Worm (Caenorhabditis elegans) whole organism, L1 larva: ENCODE data around the gene smoc-1.
A peak's percentile ranks its signal among the peaks of the same experiment; 100 is the strongest.

Experiments used
- C04F5.9 ChIP-seq: sonication (generic microtip); optimal IDR thresholded peaks from 2 replicates; lab custom pipeline; 2016; ENCODE audit warnings: missing genetic modification characterization, missing compliant biosample characterization
- C16A3.4 ChIP-seq: fragments of 150-350 bp; optimal IDR thresholded peaks from 2 replicates; lab custom pipeline; 2014; ENCODE audit warnings: missing biosample characterization, missing genetic modification characterization
- C34B4.2 ChIP-seq: sonication (generic microtip); optimal IDR thresholded peaks from 2 replicates; lab custom pipeline; 2017; ENCODE audit warnings: mild to moderate bottlenecking, missing genetic modification characterization, missing compliant biosample characterization
- aha-1 ChIP-seq: fragments of 150-350 bp; optimal IDR thresholded peaks from 2 replicates; lab custom pipeline; 2014; ENCODE audit warnings: missing biosample characterization, missing genetic modification characterization
- blmp-1 ChIP-seq: fragments of 150-350 bp; optimal IDR thresholded peaks from 2 replicates; lab custom pipeline; 2014; ENCODE audit warnings: missing biosample characterization, missing genetic modification characterization
- ceh-8 ChIP-seq: fragments of 200-800 bp; sonication (Bioruptor generic); optimal IDR thresholded peaks from 2 replicates; lab custom pipeline; 2018; ENCODE audit warnings: mild to moderate bottlenecking, missing genetic modification characterization, moderate library complexity, missing compliant biosample characterization
- dsc-1 ChIP-seq: sonication (generic microtip); optimal IDR thresholded peaks from 2 replicates; lab custom pipeline; 2016; ENCODE audit warnings: mild to moderate bottlenecking, missing genetic modification characterization, missing compliant biosample characterization
- efl-1 ChIP-seq, 4 experiments: fragments of 150-350 bp; optimal IDR thresholded peaks in 3 of 4; peaks in 1 of 4; 1 replicate in 1 of 4; 2 replicates in 3 of 4; lab custom pipeline; 2014; ENCODE audit warnings: missing biosample characterization in 2 of 4, missing genetic modification characterization in 2 of 4, missing genetic modification reagents in 2 of 4
- elt-3 ChIP-seq, 6 experiments: fragments of 150-350 bp in 1 of 6; sonication (generic microtip); optimal IDR thresholded peaks; 2 replicates each; lab custom pipeline; 2017 to 2018; ENCODE audit warnings: missing biosample characterization in 6 of 6, missing genetic modification characterization in 6 of 6, inconsistent platforms in 1 of 6
- ets-5 ChIP-seq: fragments of 200-800 bp; sonication (Bioruptor generic); IDR thresholded peaks from 2 replicates; pipeline ENCODE4 v1.3.6; 2022; ENCODE audit warnings: missing genetic modification characterization, missing compliant biosample characterization
- fkh-4 ChIP-seq: sonication (generic microtip); optimal IDR thresholded peaks from 2 replicates; lab custom pipeline; 2016; ENCODE audit warnings: missing compliant biosample characterization, missing genetic modification characterization, borderline replicate concordance
- grh-1 ChIP-seq: fragments of 200-800 bp; sonication (Bioruptor generic); IDR thresholded peaks from 2 replicates; pipeline ENCODE4 v1.3.6; 2022; ENCODE audit warnings: missing genetic modification reagents, missing genetic modification characterization, missing compliant biosample characterization
- hlh-4 ChIP-seq: sonication (generic microtip); optimal IDR thresholded peaks from 2 replicates; lab custom pipeline; 2016; ENCODE audit warnings: mild to moderate bottlenecking, missing genetic modification characterization, missing compliant biosample characterization
- hpl-2 ChIP-seq: fragments of 150-350 bp; optimal IDR thresholded peaks from 2 replicates; lab custom pipeline; 2014; ENCODE audit warnings: missing biosample characterization, missing genetic modification reagents, missing genetic modification characterization
- isw-1 ChIP-seq: fragments of 200-800 bp; sonication (Bioruptor generic); IDR thresholded peaks from 2 replicates; pipeline ENCODE4 v1.3.6; 2022; ENCODE audit warnings: missing genetic modification characterization, missing compliant biosample characterization
- jun-1 ChIP-seq: fragments of 150-350 bp; optimal IDR thresholded peaks from 2 replicates; lab custom pipeline; 2014; ENCODE audit warnings: missing biosample characterization, missing genetic modification reagents, missing genetic modification characterization
- lin-13 ChIP-seq: fragments of 150-350 bp; optimal IDR thresholded peaks from 2 replicates; lab custom pipeline; 2014; ENCODE audit warnings: missing biosample characterization, missing genetic modification reagents, missing genetic modification characterization
- lin-14 ChIP-seq: fragments of 200-800 bp; sonication (Bioruptor generic); optimal IDR thresholded peaks from 2 replicates; lab custom pipeline; 2018; ENCODE audit warnings: mild to moderate bottlenecking, missing genetic modification characterization, moderate library complexity, missing compliant biosample characterization
- lin-35 ChIP-seq, 2 experiments: fragments of 150-350 bp; optimal IDR thresholded peaks; 2 replicates each; lab custom pipeline; 2014; ENCODE audit warnings: missing biosample characterization in 2 of 2, missing genetic modification characterization in 2 of 2, missing genetic modification reagents in 2 of 2
- lir-3 ChIP-seq: sonication (generic microtip); optimal IDR thresholded peaks from 2 replicates; lab custom pipeline; 2016; ENCODE audit warnings: mild to moderate bottlenecking, missing genetic modification characterization, moderate library complexity, missing compliant biosample characterization; ENCODE audit not compliant: poor library complexity
- lsy-2 ChIP-seq, 2 experiments: fragments of 150-350 bp; optimal IDR thresholded peaks; 2 replicates each; lab custom pipeline; 2014; ENCODE audit warnings: missing biosample characterization in 2 of 2, missing genetic modification characterization in 2 of 2
- mab-9 ChIP-seq: fragments of 200-800 bp; sonication (Bioruptor generic); IDR thresholded peaks from 2 replicates; pipeline ENCODE4 v1.3.6; 2022; ENCODE audit warnings: missing genetic modification reagents, missing genetic modification characterization, missing compliant biosample characterization
- nhr-12 ChIP-seq: sonication (generic microtip); optimal IDR thresholded peaks from 2 replicates; lab custom pipeline; 2017; ENCODE audit warnings: missing biosample characterization, missing genetic modification characterization
- nhr-19 ChIP-seq: fragments of 200-800 bp; sonication (Bioruptor generic); conservative IDR thresholded peaks from 2 replicates; pipeline ENCODE4 v1.3.6; 2022; ENCODE audit warnings: missing genetic modification characterization, missing compliant biosample characterization
- nhr-20 ChIP-seq: sonication (generic microtip); optimal IDR thresholded peaks from 2 replicates; lab custom pipeline; 2016; ENCODE audit warnings: mild to moderate bottlenecking, missing genetic modification characterization, missing compliant biosample characterization
- nhr-47 ChIP-seq: sonication (generic microtip); optimal IDR thresholded peaks from 2 replicates; lab custom pipeline; 2016; ENCODE audit warnings: mild to moderate bottlenecking, missing genetic modification characterization, moderate library complexity, missing compliant biosample characterization
- nhr-71 ChIP-seq: sonication (generic microtip); optimal IDR thresholded peaks from 2 replicates; lab custom pipeline; 2016; ENCODE audit warnings: mild to moderate bottlenecking, missing genetic modification characterization, moderate library complexity, missing compliant biosample characterization
- nhr-77 ChIP-seq: fragments of 150-350 bp; optimal IDR thresholded peaks from 2 replicates; lab custom pipeline; 2014; ENCODE audit warnings: missing biosample characterization, missing genetic modification characterization
- nhr-85 ChIP-seq: sonication (generic microtip); peaks from one replicate; lab custom pipeline; 2016; ENCODE audit warnings: missing genetic modification characterization, inconsistent platforms, missing compliant biosample characterization
- nhr-90 ChIP-seq: sonication (generic microtip); optimal IDR thresholded peaks from 2 replicates; lab custom pipeline; 2016; ENCODE audit warnings: mild to moderate bottlenecking, missing genetic modification characterization, missing compliant biosample characterization; ENCODE audit not compliant: poor library complexity
- pag-3 ChIP-seq: sonication (generic microtip); optimal IDR thresholded peaks from 2 replicates; lab custom pipeline; 2017; ENCODE audit warnings: missing genetic modification characterization, mild to moderate bottlenecking, missing compliant biosample characterization, antibody characterized with exemption, borderline replicate concordance; ENCODE audit not compliant: insufficient read depth
- pqm-1 ChIP-seq: sonication (generic microtip); optimal IDR thresholded peaks from 3 replicates; lab custom pipeline; 2017; ENCODE audit warnings: missing biosample characterization, missing genetic modification characterization
- rnt-1 ChIP-seq: sonication (generic microtip); optimal IDR thresholded peaks from 2 replicates; lab custom pipeline; 2016; ENCODE audit warnings: mild to moderate bottlenecking, missing genetic modification characterization, moderate library complexity, missing compliant biosample characterization
- snpc-4 ChIP-seq: fragments of 150-350 bp; optimal IDR thresholded peaks from 2 replicates; lab custom pipeline; 2014; ENCODE audit warnings: missing biosample characterization, missing genetic modification characterization
- snu-23 ChIP-seq: sonication (generic microtip); optimal IDR thresholded peaks from 2 replicates; lab custom pipeline; 2016; ENCODE audit warnings: missing genetic modification characterization, missing compliant biosample characterization
- sup-37 ChIP-seq: fragments of 200-800 bp; sonication (Bioruptor generic); optimal IDR thresholded peaks from 2 replicates; lab custom pipeline; 2018; ENCODE audit warnings: mild to moderate bottlenecking, missing genetic modification characterization, missing compliant biosample characterization
- tbx-2 ChIP-seq: sonication (generic microtip); optimal IDR thresholded peaks from 2 replicates; lab custom pipeline; 2016; ENCODE audit warnings: missing genetic modification characterization, missing compliant biosample characterization
- tlp-1 ChIP-seq: fragments of 150-350 bp; optimal IDR thresholded peaks from 2 replicates; lab custom pipeline; 2014; ENCODE audit warnings: missing biosample characterization, missing genetic modification characterization
- unc-130 ChIP-seq: fragments of 150-350 bp; optimal IDR thresholded peaks from 2 replicates; lab custom pipeline; 2017; ENCODE audit warnings: missing biosample characterization, missing genetic modification characterization, inconsistent platforms
- unc-30 ChIP-seq: sonication (generic microtip); optimal IDR thresholded peaks from 2 replicates; lab custom pipeline; 2017; ENCODE audit warnings: missing biosample characterization, missing genetic modification characterization
- unc-62 ChIP-seq: fragments of 150-350 bp; optimal IDR thresholded peaks from 2 replicates; lab custom pipeline; 2014; ENCODE audit warnings: missing biosample characterization, missing genetic modification reagents, missing genetic modification characterization
- vab-15 ChIP-seq: sonication (generic microtip); optimal IDR thresholded peaks from 2 replicates; lab custom pipeline; 2017; ENCODE audit warnings: missing genotype, mild to moderate bottlenecking, missing genetic modification characterization, missing compliant biosample characterization
- xbp-1 ChIP-seq: sonication (generic microtip); optimal IDR thresholded peaks from 2 replicates; lab custom pipeline; 2016; ENCODE audit warnings: missing genetic modification characterization, missing compliant biosample characterization
- zag-1 ChIP-seq: fragments of 150-350 bp; optimal IDR thresholded peaks from 2 replicates; lab custom pipeline; 2014; ENCODE audit warnings: missing biosample characterization, missing genetic modification characterization

smoc-1 gene

ce11 chrV:11800486-11800885 lies 43.0 kb downstream of the smoc-1 start:
- TF ChIP-seq nhr-19 (peak; percentile 26), snu-23 (GFP tag; lab: Kevin White, UChicago) (no peak), grh-1 (GFP tag; lab: Robert Waterston, UW) (peak; percentile 24; the same call in 1 of the 2 replicates), nhr-71 (tag; lab: Kevin White, UChicago) (peak; percentile 34), nhr-20 (tag; lab: Kevin White, UChicago) (peak; percentile 78), snpc-4 (no peak), tbx-2 (tag; lab: Kevin White, UChicago) (peak; percentile 21), lsy-2 (tag; optimal IDR thresholded peaks at IDR 0.05; lab: Kevin White, UChicago) (peak in 1 of 2 experiments; percentile 11), nhr-85 (tag; lab: Kevin White, UChicago) (peak; percentile 76), elt-3 (tag; optimal IDR thresholded peaks at IDR 0.05; lab: Kevin White, UChicago) (peak in 2 of 6 experiments; percentile 9 to 36), aha-1 (tag; lab: Kevin White, UChicago) (no peak)

ce11 chrV:11801076-11801849 lies 43.8 kb downstream of the smoc-1 start:
- TF ChIP-seq snu-23 (GFP tag; lab: Kevin White, UChicago) = peak; percentile 53
- TF ChIP-seq lir-3 (tag; lab: Kevin White, UChicago) = no peak
- peak; percentile 55 for TF ChIP-seq nhr-90 (tag; lab: Kevin White, UChicago)
- no peak for TF ChIP-seq ceh-8
- TF ChIP-seq rnt-1 (tag; lab: Kevin White, UChicago) = no peak
- TF ChIP-seq fkh-4 (tag; lab: Kevin White, UChicago) = no peak
- TF ChIP-seq nhr-85 (tag; lab: Kevin White, UChicago) = peak; percentile 92
- TF ChIP-seq nhr-71 (tag; lab: Kevin White, UChicago) = peak; percentile 74
- peak; percentile 50 for TF ChIP-seq blmp-1 (tag; lab: Kevin White, UChicago)
- no peak for TF ChIP-seq C04F5.9 (tag; lab: Kevin White, UChicago)
- peak in 5 of 6 experiments; percentile 23 to 88 (median 69) for TF ChIP-seq elt-3 (tag; optimal IDR thresholded peaks at IDR 0.05; lab: Kevin White, UChicago)
- TF ChIP-seq tbx-2 (tag; lab: Kevin White, UChicago) = peak; percentile 77
- TF ChIP-seq unc-130 = peak; percentile 8
- TF ChIP-seq pag-3 (tag; lab: Kevin White, UChicago) = no peak
- TF ChIP-seq lin-13 = no peak
- TF ChIP-seq unc-62 (GFP tag; lab: Kevin White, UChicago) = no peak
- TF ChIP-seq ets-5 (GFP tag; lab: Robert Waterston, UW) = no peak
- peak; percentile 68 for TF ChIP-seq lin-14 (GFP tag; lab: Kevin White, UChicago)
- TF ChIP-seq dsc-1 (tag; lab: Kevin White, UChicago) = no peak
- TF ChIP-seq grh-1 (GFP tag; lab: Robert Waterston, UW) = 0 out of 2 replicates have a peak, but pooled peaks have one; percentile 12
- no peak for TF ChIP-seq nhr-77 (tag; lab: Kevin White, UChicago)
- peak; percentile 66 for TF ChIP-seq nhr-19
- TF ChIP-seq lsy-2 (tag; optimal IDR thresholded peaks at IDR 0.05; lab: Kevin White, UChicago) = peak; percentile 9 to 74
- TF ChIP-seq efl-1 (optimal IDR thresholded peaks at IDR 0.05; lab: Kevin White, UChicago) = no peak
- peak in 1 of 2 experiments; percentile 81 for TF ChIP-seq efl-1 (GFP tag; optimal IDR thresholded peaks at IDR 0.05 in 1 of 2; lab: Kevin White, UChicago)
- peak; percentile 28 for TF ChIP-seq nhr-47 (tag; lab: Kevin White, UChicago)
- TF ChIP-seq xbp-1 (tag; lab: Kevin White, UChicago) = no peak
- no peak for TF ChIP-seq hpl-2 (GFP tag; lab: Kevin White, UChicago)
- TF ChIP-seq nhr-20 (tag; lab: Kevin White, UChicago) = peak; percentile 82
- TF ChIP-seq lin-35 (GFP tag; optimal IDR thresholded peaks at IDR 0.05; lab: Kevin White, UChicago) = peak in 1 of 2 experiments; percentile 13
- TF ChIP-seq sup-37 (GFP tag; lab: Kevin White, UChicago) = no peak
- TF ChIP-seq zag-1 (tag; lab: Kevin White, UChicago) = no peak

- TF ChIP-seq ets-5 (GFP tag; lab: Robert Waterston, UW) = no peak
- no peak for TF ChIP-seq hlh-4 (tag; lab: Kevin White, UChicago)
- TF ChIP-seq lir-3 (tag; lab: Kevin White, UChicago) = no peak
- TF ChIP-seq nhr-90 (tag; lab: Kevin White, UChicago) = peak; percentile 89
- TF ChIP-seq vab-15 = no peak
- TF ChIP-seq pqm-1 = no peak
- TF ChIP-seq C34B4.2 (tag; lab: Kevin White, UChicago) = no peak
- no peak for TF ChIP-seq rnt-1 (tag; lab: Kevin White, UChicago)
- peak; percentile 73 for TF ChIP-seq nhr-47 (tag; lab: Kevin White, UChicago)
- no peak for TF ChIP-seq pag-3 (tag; lab: Kevin White, UChicago)
- no peak for TF ChIP-seq nhr-12 (tag; lab: Kevin White, UChicago)
- TF ChIP-seq tlp-1 (tag; lab: Kevin White, UChicago) = no peak
- no peak for TF ChIP-seq isw-1 (GFP tag; lab: Robert Waterston, UW)
- peak; percentile 48 for TF ChIP-seq C16A3.4 (tag; lab: Kevin White, UChicago)
- peak; percentile 27 for TF ChIP-seq jun-1 (tag; lab: Kevin White, UChicago)
- peak; percentile 11 for TF ChIP-seq lin-13
- no peak for TF ChIP-seq efl-1 (optimal IDR thresholded peaks at IDR 0.05; lab: Kevin White, UChicago)
- peak in 1 of 2 experiments; percentile 1 for TF ChIP-seq efl-1 (GFP tag; optimal IDR thresholded peaks at IDR 0.05 in 1 of 2; lab: Kevin White, UChicago)
- no peak for TF ChIP-seq unc-30
- TF ChIP-seq mab-9 (GFP tag; lab: Robert Waterston, UW) = no peak
Measured at ce11 chrV:11802508-11802907, 45.0 kb downstream of the smoc-1 start.
